Fruit fly (Drosophila melanogaster): Measurements from ENCODE around the gene pug.

The pug gene

dm6 chr3R:10699020-10699951 lies 3.0 kb downstream of the pug start:
- TF ChIP-seq CG9705 (GFP tag; optimal IDR thresholded peaks at IDR 0.05): no peak
- TF ChIP-seq dl (GFP tag; optimal IDR thresholded peaks at IDR 0.05; ENCODE audit: insufficient read depth in 1 of 2, partially characterized antibody in 2 of 2): no peak
- TF ChIP-seq Mio (GFP tag; optimal IDR thresholded peaks at IDR 0.05): no peak
- no peak for TF ChIP-seq sv (GFP tag; optimal IDR thresholded peaks at IDR 0.05)
- TF ChIP-seq Dfd (GFP tag; optimal IDR thresholded peaks at IDR 0.05): no peak
- no peak for TF ChIP-seq psq (GFP tag; optimal IDR thresholded peaks at IDR 0.05)
- TF ChIP-seq br (GFP tag; optimal IDR thresholded peaks at IDR 0.05): no peak
- TF ChIP-seq Hnf4 (GFP tag; optimal IDR thresholded peaks at IDR 0.05): no peak
- no peak for TF ChIP-seq CrebA (GFP tag; optimal IDR thresholded peaks at IDR 0.05; ENCODE audit: borderline replicate concordance)
- TF ChIP-seq jim (GFP tag; optimal IDR thresholded peaks at IDR 0.05): no peak
- no peak for TF ChIP-seq Abd-B (GFP tag; optimal IDR thresholded peaks at IDR 0.05)
- no peak for TF ChIP-seq Sp1 (GFP tag; optimal IDR thresholded peaks at IDR 0.05)
- no peak for TF ChIP-seq h (GFP tag; optimal IDR thresholded peaks at IDR 0.05)
- TF ChIP-seq Dif (GFP tag; optimal IDR thresholded peaks at IDR 0.05; ENCODE audit: partially characterized antibody): peak; percentile 44
- no peak for TF ChIP-seq Vsx2 (GFP tag; optimal IDR thresholded peaks at IDR 0.05; ENCODE audit: partially characterized antibody)
- TF ChIP-seq OdsH (GFP tag; optimal IDR thresholded peaks at IDR 0.05): no peak
- TF ChIP-seq fru (GFP tag; optimal IDR thresholded peaks at IDR 0.05): no peak
- no peak for TF ChIP-seq Rel (GFP tag; optimal IDR thresholded peaks at IDR 0.05)
- peak; percentile 95 for TF ChIP-seq Rel (tag; optimal IDR thresholded peaks at IDR 0.05)
- no peak for TF ChIP-seq woc (GFP tag; optimal IDR thresholded peaks at IDR 0.05)
- no peak for TF ChIP-seq Myc (optimal IDR thresholded peaks at IDR 0.05)
- no peak for TF ChIP-seq Hr78 (GFP tag; optimal IDR thresholded peaks at IDR 0.05)
- peak in 1 of 2 experiments; percentile 5 for TF ChIP-seq foxo (GFP tag; optimal IDR thresholded peaks at IDR 0.05)

- TF ChIP-seq Abd-B (GFP tag; optimal IDR thresholded peaks at IDR 0.05) (no peak), OdsH (GFP tag; optimal IDR thresholded peaks at IDR 0.05) (no peak), Mio (GFP tag; optimal IDR thresholded peaks at IDR 0.05) (no peak), brk (GFP tag; optimal IDR thresholded peaks at IDR 0.05) (no peak), usp (GFP tag; optimal IDR thresholded peaks at IDR 0.05) (no peak), fru (GFP tag; optimal IDR thresholded peaks at IDR 0.05) (no peak), ey (GFP tag; optimal IDR thresholded peaks at IDR 0.05) (no peak), sv (GFP tag; optimal IDR thresholded peaks at IDR 0.05) (no peak), lola (GFP tag; optimal IDR thresholded peaks at IDR 0.05) (no peak), CrebA (GFP tag; optimal IDR thresholded peaks at IDR 0.05; ENCODE audit: borderline replicate concordance) (no peak), Hnf4 (GFP tag; optimal IDR thresholded peaks at IDR 0.05) (no peak), CG9705 (GFP tag; optimal IDR thresholded peaks at IDR 0.05) (no peak), jim (GFP tag; optimal IDR thresholded peaks at IDR 0.05) (no peak), dmrt93B (GFP tag; optimal IDR thresholded peaks at IDR 0.05) (no peak), tai (GFP tag; optimal IDR thresholded peaks at IDR 0.05) (no peak), dl (GFP tag; optimal IDR thresholded peaks at IDR 0.05; ENCODE audit: insufficient read depth in 1 of 2, partially characterized antibody in 2 of 2) (no peak), GATAd (GFP tag; optimal IDR thresholded peaks at IDR 0.05) (no peak), psq (GFP tag; optimal IDR thresholded peaks at IDR 0.05) (no peak)
Observed at dm6 chr3R:10700638-10701037, 4.3 kb downstream of the pug start.

- no peak for TF ChIP-seq br (GFP tag; optimal IDR thresholded peaks at IDR 0.05)
Observed at dm6 chr3R:10704975-10705374, 8.6 kb downstream of the pug start, which contains the start of gene CG31391. TSS of gene CG31391 (minus strand) at chr3R:10705075.

dm6 chr3R:10706763-10707162 lies 10.4 kb downstream of the pug start, which contains the start of the genes CG31467 and CG14684:
TSS of gene CG31467 (minus strand) at chr3R:10706863.
TSS of gene CG14684 (plus strand) at chr3R:10706974.
- no peak for TF ChIP-seq sage (GFP tag; optimal IDR thresholded peaks at IDR 0.05)
- TF ChIP-seq br (GFP tag; optimal IDR thresholded peaks at IDR 0.05): no peak
- no peak for TF ChIP-seq Rel (GFP tag; optimal IDR thresholded peaks at IDR 0.05)
- TF ChIP-seq Rel (tag; optimal IDR thresholded peaks at IDR 0.05): no peak
- TF ChIP-seq jim (GFP tag; optimal IDR thresholded peaks at IDR 0.05): no peak
- TF ChIP-seq GATAd (GFP tag; optimal IDR thresholded peaks at IDR 0.05): no peak
- no peak for TF ChIP-seq Abd-B (GFP tag; optimal IDR thresholded peaks at IDR 0.05)
- no peak for TF ChIP-seq dl (GFP tag; optimal IDR thresholded peaks at IDR 0.05; ENCODE audit: insufficient read depth in 1 of 2, partially characterized antibody in 2 of 2)
- no peak for TF ChIP-seq tai (GFP tag; optimal IDR thresholded peaks at IDR 0.05)
